Worm (Caenorhabditis elegans) whole organism, midembryonic: Measurements from ENCODE around the gene max-2.

Source experiments
- tab-1 ChIP-seq: fragments of 200-800 bp; sonication (Bioruptor generic); IDR thresholded peaks from 2 replicates; pipeline ENCODE4 v1.3.6; 2022; ENCODE audit warnings: missing genetic modification characterization, missing compliant biosample characterization
- ztf-29 ChIP-seq: fragments of 200-800 bp; sonication (Bioruptor generic); IDR thresholded peaks from 2 replicates; pipeline ENCODE4 v1.3.6; 2022; ENCODE audit warnings: missing genetic modification reagents, missing genetic modification characterization, missing compliant biosample characterization

DNA sequence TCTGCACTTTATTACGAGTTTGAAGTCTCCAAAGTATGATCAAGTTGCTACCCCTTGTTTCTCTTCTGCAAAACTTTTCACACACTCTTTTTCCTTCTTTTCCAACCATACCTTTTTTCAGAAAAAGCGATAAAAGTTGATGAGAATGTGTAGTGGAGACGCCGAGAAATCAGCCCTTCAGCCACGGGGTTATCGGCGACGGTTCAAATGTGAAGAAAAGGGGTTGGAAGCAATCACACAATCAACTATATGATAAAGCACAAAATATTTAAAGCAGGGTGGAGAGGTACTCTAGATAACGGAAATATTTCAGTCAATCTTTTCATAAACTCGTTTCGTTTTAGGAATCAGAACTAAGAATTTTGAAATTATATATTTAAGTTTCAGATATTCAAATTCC lies 47.5 kb upstream of the max-2 start, which contains the start of gene F42G4.5:
- TF ChIP-seq ztf-29 (GFP tag; lab: Robert Waterston, UW) = no peak
- TF ChIP-seq tab-1 (GFP tag; lab: Robert Waterston, UW) = no peak
